Worm (Caenorhabditis elegans) whole organism, L3 larva: ENCODE measurements around the gene rpl-12.

Experiments
- R02D3.7 ChIP-seq: fragments of 150-350 bp; optimal IDR thresholded peaks from 2 replicates; lab custom pipeline; 2014; ENCODE audit warnings: missing biosample characterization, missing genetic modification characterization
- ZK546.5 ChIP-seq: sonication (generic microtip); optimal IDR thresholded peaks from 2 replicates; lab custom pipeline; 2017; ENCODE audit warnings: missing biosample characterization, missing genetic modification characterization
- aly-2 ChIP-seq: fragments of 150-350 bp; optimal IDR thresholded peaks from 2 replicates; lab custom pipeline; 2014; ENCODE audit warnings: missing biosample characterization, missing genetic modification characterization
- ama-1 ChIP-seq: fragments of 150-350 bp; optimal IDR thresholded peaks from 2 replicates; lab custom pipeline; 2018
- ceh-16 ChIP-seq: sonication (generic microtip); optimal IDR thresholded peaks from 2 replicates; lab custom pipeline; 2017; ENCODE audit warnings: missing biosample characterization, missing genetic modification characterization
- ceh-28 ChIP-seq: fragments of 150-350 bp; optimal IDR thresholded peaks from 2 replicates; lab custom pipeline; 2014; ENCODE audit warnings: missing biosample characterization, missing genetic modification reagents, missing genetic modification characterization
- ceh-82 ChIP-seq: fragments of 150-350 bp; optimal IDR thresholded peaks from 2 replicates; lab custom pipeline; 2014; ENCODE audit warnings: missing biosample characterization, missing genetic modification characterization
- ceh-9 ChIP-seq: sonication (generic microtip); optimal IDR thresholded peaks from 2 replicates; lab custom pipeline; 2018; ENCODE audit warnings: missing biosample characterization, missing genetic modification characterization
- daf-12 ChIP-seq: fragments of 150-350 bp; optimal IDR thresholded peaks from 2 replicates; lab custom pipeline; 2014; ENCODE audit warnings: missing biosample characterization, missing genetic modification reagents, missing genetic modification characterization
- egl-27 ChIP-seq: sonication (generic microtip); optimal IDR thresholded peaks from 4 replicates; lab custom pipeline; 2017; ENCODE audit warnings: missing biosample characterization, missing genetic modification reagents, missing genetic modification characterization
- egl-5 ChIP-seq: fragments of 150-350 bp; optimal IDR thresholded peaks from 2 replicates; lab custom pipeline; 2017; ENCODE audit warnings: missing biosample characterization, missing genetic modification reagents, missing genetic modification characterization, inconsistent platforms
- elt-1 ChIP-seq: fragments of 150-350 bp; optimal IDR thresholded peaks from 2 replicates; lab custom pipeline; 2014; ENCODE audit warnings: missing biosample characterization, missing genetic modification characterization
- elt-2 ChIP-seq: sonication (generic microtip); optimal IDR thresholded peaks from 2 replicates; lab custom pipeline; 2016; ENCODE audit warnings: missing genetic modification reagents, mild to moderate bottlenecking, missing genetic modification characterization, missing compliant biosample characterization
- elt-3 ChIP-seq, 3 experiments: fragments of 150-350 bp in 1 of 3; sonication (generic microtip) in 2 of 3; optimal IDR thresholded peaks; 2 replicates in 2 of 3; 4 replicates in 1 of 3; lab custom pipeline; 2014 to 2017; ENCODE audit warnings: missing biosample characterization in 3 of 3, missing genetic modification characterization in 3 of 3
- fkh-10 ChIP-seq: sonication (generic microtip); optimal IDR thresholded peaks from 2 replicates; lab custom pipeline; 2017; ENCODE audit warnings: missing biosample characterization, missing genetic modification reagents, missing genetic modification characterization
- fkh-2 ChIP-seq: fragments of 150-350 bp; optimal IDR thresholded peaks from 2 replicates; lab custom pipeline; 2014; ENCODE audit warnings: missing biosample characterization, missing genetic modification reagents, missing genetic modification characterization
- fos-1 ChIP-seq: fragments of 150-350 bp; optimal IDR thresholded peaks from 2 replicates; lab custom pipeline; 2014; ENCODE audit warnings: missing biosample characterization, missing genetic modification characterization
- hmg-11 ChIP-seq: sonication (generic microtip); optimal IDR thresholded peaks from 2 replicates; lab custom pipeline; 2016; ENCODE audit warnings: missing genetic modification characterization, missing compliant biosample characterization
- jun-1 ChIP-seq: fragments of 150-350 bp; optimal IDR thresholded peaks from 2 replicates; lab custom pipeline; 2014; ENCODE audit warnings: missing biosample characterization, missing genetic modification reagents, missing genetic modification characterization
- lin-15B ChIP-seq: fragments of 150-350 bp; optimal IDR thresholded peaks from 2 replicates; lab custom pipeline; 2014; ENCODE audit warnings: missing biosample characterization, missing genetic modification characterization
- lin-39 ChIP-seq: fragments of 150-350 bp; optimal IDR thresholded peaks from 2 replicates; lab custom pipeline; 2018; ENCODE audit warnings: missing biosample characterization, missing genetic modification reagents, missing genetic modification characterization
- lsy-12 ChIP-seq: sonication (generic microtip); optimal IDR thresholded peaks from 2 replicates; lab custom pipeline; 2016; ENCODE audit warnings: mild to moderate bottlenecking, missing genetic modification characterization, missing compliant biosample characterization
- mdl-1 ChIP-seq: fragments of 150-350 bp; optimal IDR thresholded peaks from 2 replicates; lab custom pipeline; 2014; ENCODE audit warnings: missing biosample characterization, missing genetic modification characterization
- mml-1 ChIP-seq: fragments of 150-350 bp; sonication (generic microtip); optimal IDR thresholded peaks from 3 replicates; lab custom pipeline; 2014; ENCODE audit warnings: missing biosample characterization, missing genetic modification characterization
- nfya-1 ChIP-seq: sonication (generic microtip); optimal IDR thresholded peaks from 2 replicates; lab custom pipeline; 2017; ENCODE audit warnings: missing genetic modification characterization, mild to moderate bottlenecking, missing compliant biosample characterization, antibody characterized with exemption, moderate library complexity; ENCODE audit not compliant: insufficient read depth
- nhr-11 ChIP-seq: fragments of 150-350 bp; optimal IDR thresholded peaks from 2 replicates; lab custom pipeline; 2014; ENCODE audit warnings: missing biosample characterization, missing genetic modification characterization
- nhr-12 ChIP-seq: fragments of 150-350 bp; optimal IDR thresholded peaks from 2 replicates; lab custom pipeline; 2014; ENCODE audit warnings: missing biosample characterization, missing genetic modification characterization
- nhr-23 ChIP-seq: fragments of 150-350 bp; optimal IDR thresholded peaks from 2 replicates; lab custom pipeline; 2014; ENCODE audit warnings: missing biosample characterization, missing genetic modification reagents, missing genetic modification characterization
- nhr-237 ChIP-seq: fragments of 150-350 bp; optimal IDR thresholded peaks from 2 replicates; lab custom pipeline; 2014; ENCODE audit warnings: missing biosample characterization, missing genetic modification characterization
- nhr-25 ChIP-seq: sonication (generic microtip); optimal IDR thresholded peaks from 2 replicates; lab custom pipeline; 2017; ENCODE audit warnings: missing biosample characterization, missing genetic modification characterization
- nhr-28 ChIP-seq: fragments of 150-350 bp; optimal IDR thresholded peaks from 2 replicates; lab custom pipeline; 2014; ENCODE audit warnings: missing biosample characterization, missing genetic modification characterization
- nhr-43 ChIP-seq: sonication (generic microtip); optimal IDR thresholded peaks from 2 replicates; lab custom pipeline; 2016; ENCODE audit warnings: mild to moderate bottlenecking, missing genetic modification characterization, missing compliant biosample characterization; ENCODE audit not compliant: poor library complexity, severe bottlenecking
- nhr-67 ChIP-seq: fragments of 150-350 bp; optimal IDR thresholded peaks from 2 replicates; lab custom pipeline; 2014; ENCODE audit warnings: missing biosample characterization, missing genetic modification characterization
- nhr-76 ChIP-seq: fragments of 150-350 bp; sonication (generic microtip); optimal IDR thresholded peaks from 5 replicates; lab custom pipeline; 2014; ENCODE audit warnings: missing biosample characterization, missing genetic modification characterization
- nhr-77 ChIP-seq: fragments of 150-350 bp; optimal IDR thresholded peaks from 2 replicates; lab custom pipeline; 2014; ENCODE audit warnings: missing biosample characterization, missing genetic modification characterization
- pha-4 ChIP-seq: fragments of 150-350 bp; optimal IDR thresholded peaks from 2 replicates; lab custom pipeline; 2014; ENCODE audit warnings: missing biosample characterization, missing genetic modification reagents, missing genetic modification characterization
- pqm-1 ChIP-seq: fragments of 150-350 bp; optimal IDR thresholded peaks from 2 replicates; lab custom pipeline; 2017; ENCODE audit warnings: missing biosample characterization, missing genetic modification characterization, inconsistent platforms
- sea-2 ChIP-seq: fragments of 150-350 bp; sonication (generic microtip); optimal IDR thresholded peaks from 4 replicates; lab custom pipeline; 2014; ENCODE audit warnings: missing biosample characterization, missing genetic modification reagents, missing genetic modification characterization
- snpc-4 ChIP-seq: fragments of 150-350 bp; optimal IDR thresholded peaks from 2 replicates; lab custom pipeline; 2014; ENCODE audit warnings: missing biosample characterization, missing genetic modification characterization
- unc-39 ChIP-seq: sonication (generic microtip); optimal IDR thresholded peaks from 4 replicates; lab custom pipeline; 2017; ENCODE audit warnings: missing biosample characterization, missing genetic modification characterization
- unc-62 ChIP-seq: fragments of 150-350 bp; sonication (generic microtip); optimal IDR thresholded peaks from 4 replicates; lab custom pipeline; 2014; ENCODE audit warnings: missing biosample characterization, missing genetic modification reagents, missing genetic modification characterization
- zag-1 ChIP-seq: fragments of 150-350 bp; optimal IDR thresholded peaks from 2 replicates; lab custom pipeline; 2014; ENCODE audit warnings: missing biosample characterization, missing genetic modification characterization
- ztf-11 ChIP-seq: fragments of 150-350 bp; optimal IDR thresholded peaks from 2 replicates; lab custom pipeline; 2014; ENCODE audit warnings: missing biosample characterization, missing genetic modification characterization
- ztf-4 ChIP-seq: fragments of 150-350 bp; optimal IDR thresholded peaks from 2 replicates; lab custom pipeline; 2014; ENCODE audit warnings: missing biosample characterization, missing genetic modification characterization

The rpl-12 gene

ce11 chrIV:13290239-13290638 lies 49.8 kb upstream of the rpl-12 start:
- TF ChIP-seq jun-1 (tag; lab: Kevin White, UChicago), result no peak

DNA sequence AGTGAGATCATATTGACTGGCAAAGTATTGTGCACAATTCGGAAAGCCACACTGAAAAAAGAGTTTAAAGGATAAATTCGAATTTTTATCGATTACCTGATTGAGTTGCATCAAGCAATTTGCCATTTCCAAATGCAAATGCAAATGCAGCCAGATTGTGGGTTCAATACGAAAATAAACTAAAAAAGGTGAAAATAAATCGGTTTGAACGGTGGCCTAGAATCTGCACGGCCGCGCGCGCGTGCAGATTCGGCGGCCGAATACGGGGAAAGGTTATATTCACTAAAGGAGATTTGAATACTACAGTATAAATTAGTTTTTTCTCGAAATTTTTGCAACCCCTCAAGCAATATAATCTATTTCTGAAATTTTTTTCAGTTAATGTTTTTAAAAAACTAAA lies 48.9 kb upstream of the rpl-12 start, which contains the start of gene Y67H2A.10:
Gene Y67H2A.10 (minus strand): TSS at position 184 of the 400 bp plus-strand sequence.
- no peak for TF ChIP-seq R02D3.7 (tag; lab: Kevin White, UChicago)
- TF ChIP-seq daf-12 (tag; lab: Kevin White, UChicago), result no peak
- peak; percentile 25 for TF ChIP-seq hmg-11 (tag; lab: Kevin White, UChicago)
- peak; percentile 78 for TF ChIP-seq lin-39 (tag; lab: Kevin White, UChicago)
- TF ChIP-seq nhr-12 (tag; lab: Kevin White, UChicago), result no peak
- TF ChIP-seq zag-1, result no peak
- TF ChIP-seq lin-15B, result peak; percentile 64
- no peak for TF ChIP-seq pqm-1 (tag; lab: Kevin White, UChicago)
- TF ChIP-seq fkh-10, result no peak
- no peak for TF ChIP-seq nhr-77
- TF ChIP-seq ceh-28 (tag; lab: Kevin White, UChicago), result no peak
- peak; percentile 44 for TF ChIP-seq nfya-1 (tag; lab: Kevin White, UChicago)
- TF ChIP-seq nhr-237 (tag; lab: Kevin White, UChicago), result no peak
- TF ChIP-seq nhr-25 (tag; lab: Kevin White, UChicago), result peak; percentile 12
- TF ChIP-seq pha-4, result peak; percentile 45
- TF ChIP-seq unc-39 (tag; lab: Kevin White, UChicago), result no peak
- TF ChIP-seq, all 47 proteins: peak for 6

DNA sequence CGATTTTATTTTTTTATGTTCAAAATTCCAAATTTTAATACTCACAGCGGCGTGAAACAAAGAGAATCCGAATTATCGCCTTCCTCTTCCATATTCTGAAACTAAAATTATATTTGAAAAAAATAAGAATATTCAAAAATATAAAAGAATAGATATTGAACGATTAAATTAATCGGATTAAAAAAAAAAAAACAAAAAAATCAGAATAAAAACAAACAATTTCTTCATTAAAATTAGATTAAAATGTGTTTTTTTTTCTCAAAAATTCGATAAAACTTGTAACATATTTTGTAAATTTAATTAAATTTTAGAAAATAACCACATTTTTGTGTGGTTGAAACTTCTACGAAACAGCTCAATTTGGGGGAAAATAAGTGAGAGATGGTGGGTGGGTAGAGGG lies 42.3 kb upstream of the rpl-12 start, which contains the start of gene cpsf-3:
Gene cpsf-3 (minus strand): TSS at position 101 of the 400 bp plus-strand sequence.
- TF ChIP-seq snpc-4 (no peak), nhr-25 (tag; lab: Kevin White, UChicago) (no peak), ztf-4 (tag; lab: Kevin White, UChicago) (no peak), nhr-67 (tag; lab: Kevin White, UChicago) (no peak), elt-3 (tag; optimal IDR thresholded peaks at IDR 0.05; lab: Kevin White, UChicago) (no peak), ama-1 (lab: Kevin White, UChicago) (no peak), nhr-23 (tag; lab: Kevin White, UChicago) (no peak), nhr-43 (no peak), fos-1 (no peak), unc-62 (no peak), zag-1 (no peak)

DNA sequence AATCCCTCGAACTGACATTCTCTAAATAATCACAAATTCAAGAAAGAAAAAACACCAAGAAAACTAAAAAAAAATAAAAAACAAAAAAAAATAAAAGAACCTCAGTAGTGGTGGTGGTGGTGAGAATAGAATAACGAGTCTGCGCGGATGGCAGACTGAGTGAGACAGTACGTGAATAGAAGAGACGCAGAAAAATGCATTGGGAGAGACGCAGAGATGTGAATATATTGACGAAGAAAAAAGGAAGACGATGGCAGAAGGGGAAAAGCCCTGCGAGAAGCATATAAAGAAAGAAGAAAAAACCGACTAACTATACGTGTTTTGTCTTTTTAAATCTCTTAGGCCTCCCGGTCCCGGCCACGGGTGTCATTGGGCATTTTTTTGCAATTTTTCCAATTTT lies 32.0 kb upstream of the rpl-12 start, which contains the start of gene unc-26:
Gene unc-26 (minus strand): TSS at position 23 of the 400 bp plus-strand sequence.
- TF ChIP-seq elt-3 (tag; optimal IDR thresholded peaks at IDR 0.05; lab: Kevin White, UChicago) (no peak), unc-39 (tag; lab: Kevin White, UChicago) (no peak), nhr-43 (no peak), nhr-67 (tag; lab: Kevin White, UChicago) (no peak), fos-1 (no peak), ztf-4 (tag; lab: Kevin White, UChicago) (no peak), nhr-11 (tag; lab: Kevin White, UChicago) (no peak), nhr-77 (no peak), fkh-2 (no peak), mdl-1 (tag; lab: Kevin White, UChicago) (no peak), nhr-28 (tag; lab: Kevin White, UChicago) (no peak), ceh-28 (tag; lab: Kevin White, UChicago) (no peak), ceh-16 (tag; lab: Kevin White, UChicago) (no peak), jun-1 (tag; lab: Kevin White, UChicago) (no peak), mml-1 (no peak), ztf-11 (tag; lab: Kevin White, UChicago) (no peak), pha-4 (no peak), lsy-12 (tag; lab: Kevin White, UChicago) (no peak), nhr-12 (tag; lab: Kevin White, UChicago) (no peak), pqm-1 (tag; lab: Kevin White, UChicago) (no peak), egl-27 (tag; lab: Kevin White, UChicago) (no peak), unc-62 (no peak), egl-5 (tag; lab: Kevin White, UChicago) (peak; percentile 71), ceh-9 (no peak), nhr-25 (tag; lab: Kevin White, UChicago) (no peak), ama-1 (lab: Kevin White, UChicago) (no peak), hmg-11 (tag; lab: Kevin White, UChicago) (peak; percentile 86), daf-12 (tag; lab: Kevin White, UChicago) (no peak), lin-15B (peak; percentile 17), fkh-10 (no peak), elt-2 (tag; lab: Kevin White, UChicago) (no peak), nhr-76 (tag; lab: Kevin White, UChicago) (no peak), aly-2 (no peak), nfya-1 (tag; lab: Kevin White, UChicago) (peak; percentile 80), ZK546.5 (no peak), R02D3.7 (tag; lab: Kevin White, UChicago) (no peak), sea-2 (GFP tag; lab: Kevin White, UChicago) (no peak), nhr-237 (tag; lab: Kevin White, UChicago) (no peak), lin-39 (tag; lab: Kevin White, UChicago) (peak; percentile 22), elt-1 (tag; lab: Kevin White, UChicago) (no peak), ceh-82 (tag; lab: Kevin White, UChicago) (no peak), snpc-4 (no peak), nhr-23 (tag; lab: Kevin White, UChicago) (no peak)
